Fruit fly (Drosophila melanogaster) whole organism, embryonic: ENCODE measurements around the gene CG34057.

ENCODE experiments used
- BEAF-32 ChIP-seq: fragments of 200-800 bp; sonication (Bioruptor generic); optimal IDR thresholded peaks from 3 replicates; lab custom pipeline; 2017; ENCODE audit warnings: missing biosample characterization, missing genetic modification characterization, mild to moderate bottlenecking, moderate library complexity, missing genetic modification reagents
- CG10431 ChIP-seq: fragments of 200-800 bp; sonication (Bioruptor generic); optimal IDR thresholded peaks from 3 replicates; lab custom pipeline; 2018; ENCODE audit warnings: missing biosample characterization, mild to moderate bottlenecking, missing genetic modification characterization
- CG16813 ChIP-seq: fragments of 200-800 bp; sonication (Bioruptor generic); IDR thresholded peaks from 3 replicates; pipeline ENCODE4 v1.3.6; 2022; ENCODE audit warnings: missing biosample characterization, missing genetic modification characterization; ENCODE audit not compliant: partially characterized antibody
- CG18011 ChIP-seq: fragments of 200-800 bp; sonication (Bioruptor generic); optimal IDR thresholded peaks from 2 replicates; lab custom pipeline; 2017; ENCODE audit warnings: missing biosample characterization, missing genetic modification characterization, mild to moderate bottlenecking, moderate library complexity, missing genotype
- CG30020 ChIP-seq: fragments of 200-800 bp; optimal IDR thresholded peaks from 2 replicates; lab custom pipeline; 2019; ENCODE audit warnings: missing biosample characterization, mild to moderate bottlenecking, missing genetic modification characterization, moderate library complexity
- CG31365 ChIP-seq: fragments of 200-800 bp; sonication (Bioruptor generic); optimal IDR thresholded peaks from 2 replicates; lab custom pipeline; 2018; ENCODE audit warnings: missing biosample characterization, mild to moderate bottlenecking, missing genetic modification characterization
- CG3407 ChIP-seq: fragments of 200-800 bp; sonication (Bioruptor generic); optimal IDR thresholded peaks from 2 replicates; lab custom pipeline; 2018; ENCODE audit warnings: missing biosample characterization, mild to moderate bottlenecking, missing genetic modification characterization
- CG43689 ChIP-seq: fragments of 200-800 bp; sonication (Bioruptor generic); IDR thresholded peaks from 2 replicates; pipeline ENCODE4 v1.3.6; 2022; ENCODE audit warnings: missing biosample characterization, missing genetic modification characterization
- CG4820 ChIP-seq: fragments of 200-800 bp; sonication (Bioruptor generic); optimal IDR thresholded peaks from 3 replicates; lab custom pipeline; 2016; ENCODE audit warnings: missing biosample characterization, missing genetic modification characterization
- CG7372 ChIP-seq: fragments of 200-800 bp; sonication (Bioruptor generic); IDR thresholded peaks from 2 replicates; pipeline ENCODE4 v1.3.6; 2022; ENCODE audit warnings: missing biosample characterization, missing genetic modification characterization
- CG8089 ChIP-seq: fragments of 200-800 bp; sonication (Bioruptor generic); optimal IDR thresholded peaks from 3 replicates; lab custom pipeline; 2016; ENCODE audit warnings: missing biosample characterization, missing genetic modification characterization
- CG8290 ChIP-seq, 3 experiments: fragments of 200-800 bp; sonication (Bioruptor generic); optimal IDR thresholded peaks; 2 replicates each; lab custom pipeline; 2016 to 2019; ENCODE audit warnings: missing biosample characterization in 3 of 3, missing genetic modification characterization in 3 of 3, mild to moderate bottlenecking in 2 of 3, moderate library complexity in 1 of 3
- CG9609 ChIP-seq: fragments of 200-800 bp; sonication (Bioruptor generic); optimal IDR thresholded peaks from 3 replicates; lab custom pipeline; 2016; ENCODE audit warnings: missing biosample characterization, missing genetic modification characterization
- D19B ChIP-seq: fragments of 200-800 bp; sonication (Bioruptor generic); optimal IDR thresholded peaks from 2 replicates; lab custom pipeline; 2017; ENCODE audit warnings: missing biosample characterization, mild to moderate bottlenecking, missing genetic modification characterization
- Dbx ChIP-seq: fragments of 200-800 bp; sonication (Bioruptor generic); IDR thresholded peaks from 3 replicates; pipeline ENCODE4 v1.3.6; 2022; ENCODE audit warnings: missing biosample characterization, missing genetic modification characterization
- HLH4C ChIP-seq: fragments of 200-800 bp; sonication (Bioruptor generic); IDR thresholded peaks from 3 replicates; pipeline ENCODE4 v1.3.6; 2022; ENCODE audit warnings: missing biosample characterization, missing genetic modification characterization; ENCODE audit not compliant: partially characterized antibody
- Hey ChIP-seq: fragments of 200-800 bp; sonication (Bioruptor generic); optimal IDR thresholded peaks from 3 replicates; lab custom pipeline; 2018; ENCODE audit warnings: missing biosample characterization, mild to moderate bottlenecking, missing genetic modification characterization
- Hr51 ChIP-seq, 2 experiments: fragments of 200-800 bp; sonication (Bioruptor generic); optimal IDR thresholded peaks; 2 replicates in 1 of 2; 3 replicates in 1 of 2; lab custom pipeline; 2016 to 2018; ENCODE audit warnings: missing biosample characterization in 2 of 2, missing genetic modification characterization in 2 of 2, mild to moderate bottlenecking in 1 of 2, moderate library complexity in 1 of 2
- MESR4 ChIP-seq: fragments of 200-800 bp; sonication (Bioruptor generic); optimal IDR thresholded peaks from 2 replicates; lab custom pipeline; 2018; ENCODE audit warnings: missing biosample characterization, mild to moderate bottlenecking, missing genetic modification characterization, moderate library complexity
- Mes4 ChIP-seq: fragments of 200-800 bp; sonication (Bioruptor generic); optimal IDR thresholded peaks from 2 replicates; lab custom pipeline; 2016; ENCODE audit warnings: missing biosample characterization, missing genetic modification characterization
- Neu2 ChIP-seq: fragments of 200-800 bp; sonication (Bioruptor generic); optimal IDR thresholded peaks from 3 replicates; lab custom pipeline; 2016; ENCODE audit warnings: missing biosample characterization, missing genetic modification characterization, borderline replicate concordance
- NfI ChIP-seq: fragments of 200-800 bp; sonication (Bioruptor generic); optimal IDR thresholded peaks from 3 replicates; lab custom pipeline; 2018; ENCODE audit warnings: missing biosample characterization, mild to moderate bottlenecking, missing genetic modification characterization, moderate library complexity
- Sry-δ ChIP-seq: fragments of 200-800 bp; sonication (Bioruptor generic); optimal IDR thresholded peaks from 2 replicates; lab custom pipeline; 2016; ENCODE audit warnings: missing biosample characterization, missing genetic modification characterization
- amos ChIP-seq: fragments of 200-800 bp; sonication (Bioruptor generic); IDR thresholded peaks from 2 replicates; pipeline ENCODE4 v1.3.6; 2022; ENCODE audit warnings: missing biosample characterization, missing genetic modification characterization; ENCODE audit not compliant: partially characterized antibody
- az2 ChIP-seq: fragments of 200-800 bp; sonication (Bioruptor generic); optimal IDR thresholded peaks from 3 replicates; lab custom pipeline; 2016; ENCODE audit warnings: missing biosample characterization, missing genetic modification characterization
- cad ChIP-seq: fragments of >200 bp; optimal IDR thresholded peaks from 2 replicates; lab custom pipeline; 2017; ENCODE audit warnings: missing biosample characterization, missing genetic modification characterization
- caup ChIP-seq: fragments of 200-800 bp; sonication (Bioruptor generic); optimal IDR thresholded peaks from 3 replicates; lab custom pipeline; 2017; ENCODE audit warnings: missing biosample characterization, mild to moderate bottlenecking, missing genetic modification characterization, moderate library complexity; ENCODE audit not compliant: severe bottlenecking
- corto ChIP-seq: fragments of 200-800 bp; sonication (Bioruptor generic); optimal IDR thresholded peaks from 2 replicates; lab custom pipeline; 2016; ENCODE audit warnings: missing biosample characterization, mild to moderate bottlenecking, missing genetic modification characterization, moderate library complexity
- dan ChIP-seq: fragments of 200-800 bp; sonication (Bioruptor generic); IDR thresholded peaks from 2 replicates; pipeline ENCODE4 v1.3.6; 2022; ENCODE audit warnings: missing biosample characterization, missing genetic modification characterization
- dysf ChIP-seq: fragments of 200-800 bp; sonication (Bioruptor generic); IDR thresholded peaks from 3 replicates; pipeline ENCODE4 v1.3.6; 2022; ENCODE audit warnings: missing biosample characterization, missing genetic modification characterization
- eve ChIP-seq, 2 experiments: fragments of >200 bp; optimal IDR thresholded peaks; 2 replicates each; lab custom pipeline; 2017; ENCODE audit warnings: missing biosample characterization in 2 of 2, missing genetic modification characterization in 2 of 2
- fru ChIP-seq: fragments of >200 bp; optimal IDR thresholded peaks from 2 replicates; lab custom pipeline; 2017
- fu2 ChIP-seq: fragments of 200-800 bp; sonication (Bioruptor generic); optimal IDR thresholded peaks from 2 replicates; lab custom pipeline; 2016; ENCODE audit warnings: missing biosample characterization, missing genetic modification characterization
- gce ChIP-seq: fragments of 200-800 bp; sonication (Bioruptor generic); IDR thresholded peaks from 3 replicates; pipeline ENCODE4 v1.3.6; 2022; ENCODE audit warnings: missing biosample characterization, missing genetic modification characterization
- gcm2 ChIP-seq: fragments of 200-800 bp; sonication (Bioruptor generic); optimal IDR thresholded peaks from 2 replicates; lab custom pipeline; 2016; ENCODE audit warnings: missing biosample characterization, missing genetic modification characterization
- inv ChIP-seq: fragments of 200-800 bp; sonication (Bioruptor generic); IDR thresholded peaks from 2 replicates; pipeline ENCODE4 v1.3.6; 2022; ENCODE audit warnings: missing biosample characterization, missing genetic modification characterization; ENCODE audit not compliant: partially characterized antibody
- ken ChIP-seq: fragments of 200-800 bp; sonication (Bioruptor generic); IDR thresholded peaks from 3 replicates; pipeline ENCODE4 v1.3.6; 2022; ENCODE audit warnings: missing biosample characterization, missing genetic modification characterization
- nerfin-2 ChIP-seq: fragments of 200-800 bp; sonication (Bioruptor generic); IDR thresholded peaks from 2 replicates; pipeline ENCODE4 v1.3.6; 2022; ENCODE audit warnings: missing biosample characterization, missing genetic modification characterization; ENCODE audit not compliant: partially characterized antibody
- nmo ChIP-seq: fragments of 200-800 bp; sonication (Bioruptor generic); optimal IDR thresholded peaks from 2 replicates; lab custom pipeline; 2018; ENCODE audit warnings: missing biosample characterization, mild to moderate bottlenecking, missing genetic modification characterization, moderate library complexity
- pum ChIP-seq: fragments of 200-800 bp; sonication (Bioruptor generic); optimal IDR thresholded peaks from 2 replicates; lab custom pipeline; 2016; ENCODE audit warnings: missing biosample characterization, missing genetic modification characterization
- row ChIP-seq: fragments of 200-800 bp; sonication (Bioruptor generic); IDR thresholded peaks from 3 replicates; pipeline ENCODE4 v1.3.6; 2022; ENCODE audit warnings: missing biosample characterization, missing genetic modification characterization
- sens ChIP-seq: fragments of 200-800 bp; sonication (Bioruptor generic); peaks from one replicate; lab custom pipeline; 2016; ENCODE audit warnings: missing biosample characterization, missing genetic modification characterization
- sna ChIP-seq: fragments of 200-800 bp; sonication (Bioruptor generic); IDR thresholded peaks from 2 replicates; pipeline ENCODE4 v1.3.6; 2022; ENCODE audit warnings: missing biosample characterization, missing genetic modification characterization; ENCODE audit not compliant: partially characterized antibody
- sr ChIP-seq: fragments of 200-800 bp; sonication (Bioruptor generic); IDR thresholded peaks from 3 replicates; pipeline ENCODE4 v1.3.6; 2022; ENCODE audit warnings: missing biosample characterization, missing genetic modification characterization
- toy ChIP-seq: fragments of 200-800 bp; sonication (Bioruptor generic); IDR thresholded peaks from 2 replicates; pipeline ENCODE4 v1.3.6; 2022; ENCODE audit warnings: missing biosample characterization, missing genetic modification characterization
- vfl ChIP-seq: fragments of 200-800 bp; sonication (Bioruptor generic); optimal IDR thresholded peaks from 2 replicates; lab custom pipeline; 2016; ENCODE audit warnings: missing biosample characterization, missing genetic modification characterization
- zen ChIP-seq: fragments of 200-800 bp; sonication (Bioruptor generic); optimal IDR thresholded peaks from 3 replicates; lab custom pipeline; 2018; ENCODE audit warnings: missing biosample characterization, mild to moderate bottlenecking, missing genetic modification characterization, moderate library complexity
- zf30C ChIP-seq: fragments of 200-800 bp; sonication (Bioruptor generic); optimal IDR thresholded peaks from 3 replicates; lab custom pipeline; 2018; ENCODE audit warnings: missing biosample characterization, mild to moderate bottlenecking, missing genetic modification characterization
- zfh2 ChIP-seq: fragments of 200-800 bp; sonication (Bioruptor generic); optimal IDR thresholded peaks from 2 replicates; lab custom pipeline; 2016; ENCODE audit warnings: missing biosample characterization, missing genetic modification characterization

CG34057 gene

DNA sequence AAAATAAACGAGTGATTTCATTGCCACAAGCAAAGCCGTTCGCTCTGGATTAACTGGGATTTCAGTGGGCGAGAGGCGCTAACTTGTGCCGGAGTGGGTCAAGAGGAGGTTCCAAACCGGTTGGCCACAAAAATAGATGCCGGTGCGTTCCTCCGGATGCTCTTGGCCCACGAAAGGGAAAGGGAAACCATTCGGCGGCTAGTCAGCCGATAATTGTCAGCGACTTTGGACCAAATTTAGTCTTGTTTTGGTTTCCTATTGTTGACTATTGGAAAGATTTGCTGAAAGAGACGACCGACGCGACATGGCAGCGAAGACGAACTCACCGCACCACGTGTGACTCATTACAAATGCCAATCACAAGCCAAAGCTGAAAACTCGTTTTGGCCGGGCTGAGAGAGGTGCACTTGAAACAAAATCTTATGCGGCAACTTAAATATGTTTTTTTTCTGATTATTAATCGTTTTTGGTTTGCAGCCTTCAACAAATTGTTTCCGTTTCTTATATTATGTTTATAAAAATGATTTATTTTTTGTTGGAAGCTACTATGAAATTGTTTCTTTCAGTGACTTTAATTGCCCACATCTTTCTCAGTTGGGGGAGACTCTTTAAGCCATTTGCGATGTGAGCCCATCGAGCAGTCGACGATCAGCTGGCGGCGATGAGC is 1.7 kb upstream of the CG34057 start, which contains the start of gene CG34056 (continued):
- TF ChIP-seq nmo (GFP tag; lab: Kevin White, UChicago) = peak; percentile 88
- TF ChIP-seq inv = no peak
- peak; percentile 96 for TF ChIP-seq corto
- TF ChIP-seq Dbx = peak; percentile 96
- peak; percentile 30 for TF ChIP-seq zf30C (GFP tag; lab: Kevin White, UChicago)
- peak; percentile 82 for TF ChIP-seq az2 (GFP tag; lab: Kevin White, UChicago)
- TF ChIP-seq ken (GFP tag; lab: Robert Waterston, UW) = peak; percentile 93
- TF ChIP-seq fru = no peak
- peak; percentile 10 for TF ChIP-seq fu2
- peak; percentile 89 for TF ChIP-seq sr (GFP tag; lab: Robert Waterston, UW)
- no peak for TF ChIP-seq CG30020
- TF ChIP-seq row = peak; percentile 95
- no peak for TF ChIP-seq cad (GFP tag; lab: Kevin White, UChicago)
- TF ChIP-seq vfl (GFP tag; lab: Kevin White, UChicago) = peak; percentile 71
- TF ChIP-seq BEAF-32 (GFP tag; lab: Kevin White, UChicago) = no peak
- TF ChIP-seq HLH4C (GFP tag; lab: Robert Waterston, UW) = no peak
- TF ChIP-seq gcm2 (GFP tag; lab: Kevin White, UChicago) = peak; percentile 63
- TF ChIP-seq sna (GFP tag; lab: Robert Waterston, UW) = no peak
- TF ChIP-seq zen (tag; lab: Kevin White, UChicago) = peak; percentile 88
- peak; percentile 97 for TF ChIP-seq dysf (GFP tag; lab: Robert Waterston, UW)
- peak; percentile 77 for TF ChIP-seq dan
- peak; percentile 82 for TF ChIP-seq CG43689 (GFP tag; lab: Robert Waterston, UW)
- no peak for TF ChIP-seq eve (GFP tag; optimal IDR thresholded peaks at IDR 0.05; lab: Kevin White, UChicago)
- TF ChIP-seq NfI (GFP tag; lab: Kevin White, UChicago) = peak; percentile 81
- TF ChIP-seq Hey = no peak
- TF ChIP-seq caup = peak; percentile 88
- peak; percentile 32 for TF ChIP-seq CG9609 (GFP tag; lab: Kevin White, UChicago)
- peak; percentile 99 for TF ChIP-seq sens
- peak; percentile 84 for TF ChIP-seq CG3407 (GFP tag; lab: Kevin White, UChicago)
- TF ChIP-seq Sry-δ = peak; percentile 47
- peak; percentile 46 for TF ChIP-seq CG10431 (GFP tag; lab: Kevin White, UChicago)
- peak; percentile 94 for TF ChIP-seq gce (GFP tag; lab: Robert Waterston, UW)
- peak; percentile 59 for TF ChIP-seq CG18011 (GFP tag; lab: Kevin White, UChicago)
- TF ChIP-seq pum (GFP tag; lab: Kevin White, UChicago) = peak; percentile 89
- TF ChIP-seq CG16813 = no peak
- TF ChIP-seq CG8089 (GFP tag; lab: Kevin White, UChicago) = peak; percentile 35
- TF ChIP-seq D19B (GFP tag; lab: Kevin White, UChicago) = peak; percentile 74
- TF ChIP-seq CG7372 (GFP tag; lab: Robert Waterston, UW) = peak; percentile 96
- peak; percentile 5 for TF ChIP-seq MESR4 (GFP tag; lab: Kevin White, UChicago)
- TF ChIP-seq CG4820 (GFP tag; lab: Kevin White, UChicago) = peak; percentile 94
- no peak for TF ChIP-seq nerfin-2 (GFP tag; lab: Robert Waterston, UW)
- TF ChIP-seq Hr51 (GFP tag; optimal IDR thresholded peaks at IDR 0.05; lab: Kevin White, UChicago) = peak; percentile 47 to 92
- TF ChIP-seq toy (GFP tag; lab: Robert Waterston, UW) = peak; percentile 87
- TF ChIP-seq Mes4 (GFP tag; lab: Kevin White, UChicago) = peak; percentile 44
- TF ChIP-seq zfh2 (GFP tag; lab: Kevin White, UChicago) = peak; percentile 75
- TF ChIP-seq CG31365 (tag; lab: Kevin White, UChicago) = peak; percentile 73
- no peak for TF ChIP-seq Neu2 (GFP tag; lab: Kevin White, UChicago)
- no peak for TF ChIP-seq amos (GFP tag; lab: Robert Waterston, UW)
- TF ChIP-seq CG8290 (GFP tag; optimal IDR thresholded peaks at IDR 0.05; lab: Kevin White, UChicago) = peak; percentile 88
- TF ChIP-seq CG8290 (tag; optimal IDR thresholded peaks at IDR 0.05; lab: Kevin White, UChicago) = no peak
